Comparison of ENCODE assay signal across 6 fruit fly cellular contexts in the genomic region with DNA sequence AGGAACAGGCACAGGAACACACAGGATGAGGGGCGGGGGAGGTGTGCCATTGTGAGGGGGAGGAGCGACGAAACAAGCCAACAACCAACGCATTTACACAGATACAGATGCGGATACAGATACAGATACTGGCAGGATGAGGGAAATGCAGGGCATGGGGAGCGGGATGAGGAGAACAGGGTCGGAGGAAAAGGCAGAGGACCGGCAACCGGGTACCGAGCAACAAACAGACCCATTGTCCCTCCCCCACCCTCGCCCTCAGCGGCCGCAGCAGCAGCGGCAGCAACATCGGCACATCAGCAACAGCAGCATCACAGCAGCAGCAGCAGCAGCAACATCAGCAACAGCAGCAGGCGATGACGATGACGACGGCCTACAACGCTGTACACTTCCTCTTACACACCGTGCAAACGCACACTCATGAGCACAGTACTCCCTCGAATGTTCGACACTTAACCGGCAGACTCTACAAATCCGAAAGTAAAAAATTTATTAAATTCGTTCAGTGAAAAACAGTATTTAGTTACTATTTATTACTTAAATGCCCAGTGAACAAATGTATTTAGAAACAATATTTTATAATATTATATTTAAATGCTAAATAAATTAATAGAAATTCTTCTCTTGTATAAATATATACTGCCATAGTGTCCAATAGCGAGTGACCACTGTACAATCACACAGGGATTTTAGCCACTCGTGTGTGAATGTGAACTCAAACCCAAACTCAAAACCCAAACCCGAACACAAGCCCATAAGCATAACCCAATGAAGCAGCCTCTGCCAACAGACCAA.
A peak's percentile ranks its signal among the peaks of the same experiment; 100 is the strongest.
TF ChIP-seq lines count a peak whose summit lies in the region.

No protein-coding gene starts in this region.

- TF ChIP-seq CTCF in whole organism, embryonic (GFP tag; optimal IDR thresholded peaks at IDR 0.05; lab: Kevin White, UChicago): peak; percentile 45

TF ChIP-seq in whole organism, 6 proteins besides CTCF, POLR2A, EP300 and RAD21:
- TF ChIP-seq CG8478 (optimal IDR thresholded peaks at IDR 0.05; lab: Kevin White, UChicago) (no peak), Dll (optimal IDR thresholded peaks at IDR 0.05; lab: Kevin White, UChicago) (peak; percentile 45), usp (GFP tag; optimal IDR thresholded peaks at IDR 0.05; lab: Kevin White, UChicago) (no peak), pan (optimal IDR thresholded peaks at IDR 0.05; lab: Kevin White, UChicago) (no peak)
TF ChIP-seq in whole organism: peak in this region for 1.

TF ChIP-seq in whole organism, adult, 20 proteins besides CTCF, POLR2A, EP300 and RAD21:
- no peak for TF ChIP-seq toe (GFP tag; optimal IDR thresholded peaks at IDR 0.05; lab: Kevin White, UChicago)
- TF ChIP-seq cnc (optimal IDR thresholded peaks at IDR 0.05; lab: Kevin White, UChicago): no peak
- TF ChIP-seq pad (GFP tag; optimal IDR thresholded peaks at IDR 0.05; lab: Kevin White, UChicago): peak; percentile 19
- peak; percentile 61 for TF ChIP-seq CG7101 (tag; optimal IDR thresholded peaks at IDR 0.05; lab: Kevin White, UChicago)
- peak; percentile 8 for TF ChIP-seq CG11617 (GFP tag; optimal IDR thresholded peaks at IDR 0.05; lab: Kevin White, UChicago)
- TF ChIP-seq Clk (GFP tag; optimal IDR thresholded peaks at IDR 0.05; lab: Kevin White, UChicago): peak; percentile 35
- peak; percentile 52 for TF ChIP-seq CG33017 (tag; optimal IDR thresholded peaks at IDR 0.05; lab: Kevin White, UChicago)
- TF ChIP-seq CG12768 (GFP tag; optimal IDR thresholded peaks at IDR 0.05; lab: Kevin White, UChicago): peak; percentile 54
- peak; percentile 60 for TF ChIP-seq CG7045 (GFP tag; optimal IDR thresholded peaks at IDR 0.05; lab: Kevin White, UChicago)
- TF ChIP-seq CG14711 (tag; optimal IDR thresholded peaks at IDR 0.05; lab: Kevin White, UChicago): peak; percentile 9
- TF ChIP-seq Mnt (GFP tag; optimal IDR thresholded peaks at IDR 0.05; lab: Kevin White, UChicago): no peak
- TF ChIP-seq CG1620 (GFP tag; optimal IDR thresholded peaks at IDR 0.05; lab: Kevin White, UChicago): no peak

TF ChIP-seq in whole organism, embryonic, 481 proteins besides CTCF, POLR2A, EP300 and RAD21 (continues in another document):
- peak; percentile 73 for TF ChIP-seq ase (GFP tag; IDR thresholded peaks at IDR 0.05; lab: Robert Waterston, UW)
- TF ChIP-seq YL-1 (GFP tag; optimal IDR thresholded peaks at IDR 0.05; lab: Kevin White, UChicago): no peak
- TF ChIP-seq Nf-YB (GFP tag; optimal IDR thresholded peaks at IDR 0.05; lab: Kevin White, UChicago): peak; percentile 73
- TF ChIP-seq org-1 (GFP tag; optimal IDR thresholded peaks at IDR 0.05; lab: Kevin White, UChicago): peak; percentile 79
- peak; percentile 78 for TF ChIP-seq corto (GFP tag; optimal IDR thresholded peaks at IDR 0.05; lab: Kevin White, UChicago)
- peak; percentile 76 for TF ChIP-seq Usf (GFP tag; optimal IDR thresholded peaks at IDR 0.05; lab: Kevin White, UChicago)
- TF ChIP-seq nerfin-1 (tag; optimal IDR thresholded peaks at IDR 0.05; lab: Kevin White, UChicago): peak; percentile 84
- TF ChIP-seq abd-A (tag; optimal IDR thresholded peaks at IDR 0.05; lab: Kevin White, UChicago): peak; percentile 32
- TF ChIP-seq CG2116 (GFP tag; optimal IDR thresholded peaks at IDR 0.05; lab: Kevin White, UChicago): peak; percentile 54
- TF ChIP-seq CG9727 (GFP tag; optimal IDR thresholded peaks at IDR 0.05; lab: Kevin White, UChicago): peak; percentile 94
- TF ChIP-seq Dip3 (GFP tag; optimal IDR thresholded peaks at IDR 0.05; lab: Kevin White, UChicago): peak; percentile 12
- TF ChIP-seq ind (GFP tag; optimal IDR thresholded peaks at IDR 0.05; lab: Kevin White, UChicago): peak; percentile 82
- no peak for TF ChIP-seq pan (optimal IDR thresholded peaks at IDR 0.05; lab: Kevin White, UChicago)
- peak in 1 of 2 experiments; percentile 90 for TF ChIP-seq pan (GFP tag; optimal IDR thresholded peaks at IDR 0.05 in 1 of 2, IDR thresholded peaks at IDR 0.05 in 1 of 2)
- peak in 1 of 2 experiments; percentile 28 for TF ChIP-seq eve (GFP tag; optimal IDR thresholded peaks at IDR 0.05; lab: Kevin White, UChicago)
- peak; percentile 71 for TF ChIP-seq CG3065 (GFP tag; optimal IDR thresholded peaks at IDR 0.05; lab: Kevin White, UChicago)

TF ChIP-seq in whole organism, prepupa, 60 proteins besides CTCF, POLR2A, EP300 and RAD21 (continues in another document):
- TF ChIP-seq vri (GFP tag; optimal IDR thresholded peaks at IDR 0.05; lab: Kevin White, UChicago) (peak; percentile 56), net (GFP tag; optimal IDR thresholded peaks at IDR 0.05; lab: Kevin White, UChicago) (peak; percentile 80), fd59A (GFP tag; optimal IDR thresholded peaks at IDR 0.05; lab: Kevin White, UChicago) (peak; percentile 86), CG6276 (GFP tag; optimal IDR thresholded peaks at IDR 0.05; lab: Kevin White, UChicago) (peak; percentile 89), pdm3 (GFP tag; optimal IDR thresholded peaks at IDR 0.05; lab: Kevin White, UChicago) (peak; percentile 78), CG6808 (GFP tag; optimal IDR thresholded peaks at IDR 0.05; lab: Kevin White, UChicago) (peak; percentile 97), spab (GFP tag; optimal IDR thresholded peaks at IDR 0.05; lab: Kevin White, UChicago) (peak; percentile 92), Eip93F (GFP tag; optimal IDR thresholded peaks at IDR 0.05; lab: Kevin White, UChicago) (peak; percentile 69), Hr4 (GFP tag; optimal IDR thresholded peaks at IDR 0.05; lab: Kevin White, UChicago) (peak; percentile 84), Gug (GFP tag; IDR thresholded peaks at IDR 0.05; lab: Robert Waterston, UW) (peak; percentile 83), Ets96B (tag; optimal IDR thresholded peaks at IDR 0.05; lab: Kevin White, UChicago) (peak; percentile 94), Met (GFP tag; optimal IDR thresholded peaks at IDR 0.05; lab: Kevin White, UChicago) (peak; percentile 87), Eip75B (GFP tag; optimal IDR thresholded peaks at IDR 0.05; lab: Kevin White, UChicago) (peak; percentile 59), svp (GFP tag; lab: Kevin White, UChicago) (peak; percentile 91), Blimp-1 (GFP tag; optimal IDR thresholded peaks at IDR 0.05; lab: Kevin White, UChicago) (peak; percentile 94), ss (GFP tag; optimal IDR thresholded peaks at IDR 0.05; lab: Kevin White, UChicago) (peak; percentile 90 to 94), CG34406 (GFP tag; optimal IDR thresholded peaks at IDR 0.05; lab: Kevin White, UChicago) (peak; percentile 93)

TF ChIP-seq in whole organism, pupa, 21 proteins besides CTCF, POLR2A, EP300 and RAD21 (continues in another document):
- peak; percentile 80 for TF ChIP-seq CG10348 (GFP tag; IDR thresholded peaks at IDR 0.05; lab: Robert Waterston, UW)
- TF ChIP-seq CG8159 (tag; optimal IDR thresholded peaks at IDR 0.05; lab: Kevin White, UChicago): peak; percentile 96
- peak; percentile 91 for TF ChIP-seq Snoo (tag; optimal IDR thresholded peaks at IDR 0.05; lab: Kevin White, UChicago)
- TF ChIP-seq Pif1A (GFP tag; optimal IDR thresholded peaks at IDR 0.05; lab: Kevin White, UChicago): peak; percentile 65
- peak; percentile 96 for TF ChIP-seq CG14655 (GFP tag; optimal IDR thresholded peaks at IDR 0.05; lab: Kevin White, UChicago)
- peak; percentile 84 for TF ChIP-seq CG8301 (tag; optimal IDR thresholded peaks at IDR 0.05; lab: Kevin White, UChicago)
- no peak for TF ChIP-seq EcR (GFP tag; optimal IDR thresholded peaks at IDR 0.05; lab: Kevin White, UChicago)
- peak; percentile 81 for TF ChIP-seq Ets98B (GFP tag; IDR thresholded peaks at IDR 0.05; lab: Robert Waterston, UW)
- peak; percentile 69 for TF ChIP-seq CG12605 (GFP tag; IDR thresholded peaks at IDR 0.05; lab: Robert Waterston, UW)
- peak; percentile 94 for TF ChIP-seq CG9948 (tag; optimal IDR thresholded peaks at IDR 0.05; lab: Kevin White, UChicago)
- peak; percentile 79 for TF ChIP-seq Pif1B (GFP tag; optimal IDR thresholded peaks at IDR 0.05; lab: Kevin White, UChicago)
- peak; percentile 57 for TF ChIP-seq gl (tag; optimal IDR thresholded peaks at IDR 0.05; lab: Kevin White, UChicago)
- peak; percentile 91 for TF ChIP-seq CG32121 (GFP tag; IDR thresholded peaks at IDR 0.05; lab: Robert Waterston, UW)
- TF ChIP-seq CG34367 (tag; optimal IDR thresholded peaks at IDR 0.05; lab: Kevin White, UChicago): peak; percentile 82
- peak; percentile 93 for TF ChIP-seq CG13204 (GFP tag; optimal IDR thresholded peaks at IDR 0.05; lab: Kevin White, UChicago)
- peak; percentile 91 for TF ChIP-seq CG17806 (tag; optimal IDR thresholded peaks at IDR 0.05; lab: Kevin White, UChicago)
- peak; percentile 87 for TF ChIP-seq D1 (tag; optimal IDR thresholded peaks at IDR 0.05; lab: Kevin White, UChicago)
- peak; percentile 81 for TF ChIP-seq fd96Ca (GFP tag; IDR thresholded peaks at IDR 0.05; lab: Robert Waterston, UW)

TF ChIP-seq in whole organism, wandering third instar larva, 38 proteins besides CTCF, POLR2A, EP300 and RAD21 (continues in another document):
- TF ChIP-seq Mio (GFP tag; optimal IDR thresholded peaks at IDR 0.05; lab: Kevin White, UChicago) (no peak), h (GFP tag; optimal IDR thresholded peaks at IDR 0.05; lab: Kevin White, UChicago) (peak; percentile 83), Dfd (GFP tag; optimal IDR thresholded peaks at IDR 0.05; lab: Kevin White, UChicago) (peak; percentile 79), N (GFP tag; optimal IDR thresholded peaks at IDR 0.05; lab: Kevin White, UChicago) (no peak), Abd-B (GFP tag; optimal IDR thresholded peaks at IDR 0.05; lab: Kevin White, UChicago) (no peak), brk (GFP tag; optimal IDR thresholded peaks at IDR 0.05; lab: Kevin White, UChicago) (peak; percentile 66), usp (GFP tag; optimal IDR thresholded peaks at IDR 0.05; lab: Kevin White, UChicago) (no peak), Hr83 (GFP tag; optimal IDR thresholded peaks at IDR 0.05; lab: Kevin White, UChicago; ENCODE audit: poor library complexity, severe bottlenecking) (no peak), fru (GFP tag; optimal IDR thresholded peaks at IDR 0.05; lab: Kevin White, UChicago) (peak; percentile 66), br (GFP tag; optimal IDR thresholded peaks at IDR 0.05; lab: Kevin White, UChicago) (peak; percentile 76), lola (GFP tag; optimal IDR thresholded peaks at IDR 0.05; lab: Kevin White, UChicago) (no peak), OdsH (GFP tag; optimal IDR thresholded peaks at IDR 0.05; lab: Kevin White, UChicago) (peak; percentile 92), foxo (GFP tag; optimal IDR thresholded peaks at IDR 0.05; lab: Kevin White, UChicago) (peak in 1 of 2 experiments; percentile 95), sage (GFP tag; optimal IDR thresholded peaks at IDR 0.05; lab: Kevin White, UChicago) (peak; percentile 83), dsf (GFP tag; optimal IDR thresholded peaks at IDR 0.05; lab: Kevin White, UChicago; ENCODE audit: borderline replicate concordance) (peak; percentile 13), GATAd (GFP tag; optimal IDR thresholded peaks at IDR 0.05; lab: Kevin White, UChicago) (no peak), Vsx2 (GFP tag; optimal IDR thresholded peaks at IDR 0.05; lab: Kevin White, UChicago; ENCODE audit: partially characterized antibody) (peak; percentile 68), Hr78 (GFP tag; optimal IDR thresholded peaks at IDR 0.05; lab: Kevin White, UChicago) (no peak), dl (GFP tag; optimal IDR thresholded peaks at IDR 0.05; lab: Kevin White, UChicago; ENCODE audit: insufficient read depth in 1 of 2, partially characterized antibody in 2 of 2) (peak in 1 of 2 experiments; percentile 53), Sp1 (GFP tag; optimal IDR thresholded peaks at IDR 0.05; lab: Kevin White, UChicago) (peak; percentile 97)
